Worm (Caenorhabditis elegans): ENCODE measurements around the gene K02E10.7.
A peak's percentile ranks its signal among the peaks of the same experiment; 100 is the strongest.

K02E10.7 gene

ce11 chrX:2536246-2536772 lies 28.0 kb upstream of the K02E10.7 start:
- TF ChIP-seq nhr-237 (tag; optimal IDR thresholded peaks at IDR 0.05) (no peak), nhr-11 (tag; optimal IDR thresholded peaks at IDR 0.05) (no peak), crh-2 (tag; optimal IDR thresholded peaks at IDR 0.05) (peak; percentile 79), mbf-1 (tag; optimal IDR thresholded peaks at IDR 0.05) (no peak), nhr-6 (tag; optimal IDR thresholded peaks at IDR 0.05) (peak; percentile 88), nhr-21 (tag; optimal IDR thresholded peaks at IDR 0.05) (peak; percentile 29), peb-1 (tag; optimal IDR thresholded peaks at IDR 0.05) (no peak), ztf-11 (tag; optimal IDR thresholded peaks at IDR 0.05) (no peak), mab-5 (tag; optimal IDR thresholded peaks at IDR 0.05) (peak; percentile 80), R02D3.7 (tag; optimal IDR thresholded peaks at IDR 0.05) (no peak), zag-1 (tag; optimal IDR thresholded peaks at IDR 0.05) (peak; percentile 94), C34F6.9 (tag; optimal IDR thresholded peaks at IDR 0.05) (peak; percentile 92), snpc-4 (tag; optimal IDR thresholded peaks at IDR 0.05) (peak; percentile 72), ztf-4 (tag; optimal IDR thresholded peaks at IDR 0.05) (no peak), unc-39 (tag; optimal IDR thresholded peaks at IDR 0.05) (no peak), alr-1 (tag; optimal IDR thresholded peaks at IDR 0.05) (no peak), skn-1 (tag; optimal IDR thresholded peaks at IDR 0.05) (no peak), ceh-16 (tag; optimal IDR thresholded peaks at IDR 0.05) (peak; percentile 78), elt-3 (tag; optimal IDR thresholded peaks at IDR 0.05) (no peak), nhr-129 (tag; optimal IDR thresholded peaks at IDR 0.05) (peak; percentile 97), sma-3 (GFP tag; optimal IDR thresholded peaks at IDR 0.05) (peak; percentile 57), dmd-4 (tag; optimal IDR thresholded peaks at IDR 0.05) (no peak), ceh-82 (tag; optimal IDR thresholded peaks at IDR 0.05) (peak; percentile 59), lin-13 (GFP tag; optimal IDR thresholded peaks at IDR 0.05) (peak; percentile 75), ztf-1 (GFP tag; conservative IDR thresholded peaks at IDR 0.05) (no peak), nhr-12 (tag; optimal IDR thresholded peaks at IDR 0.05) (no peak), ama-1 (optimal IDR thresholded peaks at IDR 0.05) (no peak), lin-11 (tag; optimal IDR thresholded peaks at IDR 0.05) (peak; percentile 30), mdl-1 (tag; optimal IDR thresholded peaks at IDR 0.05) (peak in 1 of 2 experiments; percentile 73), fos-1 (tag; optimal IDR thresholded peaks at IDR 0.05) (peak; percentile 52), F13H6.1 (tag; optimal IDR thresholded peaks at IDR 0.05) (peak; percentile 97), blmp-1 (tag; optimal IDR thresholded peaks at IDR 0.05; ENCODE audit: insufficient read depth) (peak; percentile 73), aly-2 (tag; optimal IDR thresholded peaks at IDR 0.05) (no peak), ZK546.5 (tag; optimal IDR thresholded peaks at IDR 0.05) (no peak), lin-39 (tag; optimal IDR thresholded peaks at IDR 0.05) (peak; percentile 39), nhr-23 (tag; optimal IDR thresholded peaks at IDR 0.05) (no peak), gmeb-1 (tag; optimal IDR thresholded peaks at IDR 0.05) (peak; percentile 25), nhr-25 (tag; optimal IDR thresholded peaks at IDR 0.05) (peak; percentile 80), sem-4 (tag; optimal IDR thresholded peaks at IDR 0.05) (peak; percentile 92), unc-62 (GFP tag; optimal IDR thresholded peaks at IDR 0.05) (no peak), elt-1 (tag; optimal IDR thresholded peaks at IDR 0.05) (no peak), Y55F3AM.14 (GFP tag; optimal IDR thresholded peaks at IDR 0.05) (peak; percentile 65), sma-9 (GFP tag; optimal IDR thresholded peaks at IDR 0.05) (peak; percentile 94), sma-9 (tag; optimal IDR thresholded peaks at IDR 0.05) (no peak), nhr-77 (tag; optimal IDR thresholded peaks at IDR 0.05) (no peak), lsy-2 (tag; optimal IDR thresholded peaks at IDR 0.05) (peak; percentile 43 to 85), nhr-10 (tag; optimal IDR thresholded peaks at IDR 0.05) (no peak), unc-55 (GFP tag; optimal IDR thresholded peaks at IDR 0.05) (peak; percentile 92), egl-27 (tag; optimal IDR thresholded peaks at IDR 0.05) (peak; percentile 75)

Data from whole organism, L2 larva.